Worm (Caenorhabditis elegans): ENCODE results near the gene T25D1.3.

Gene T25D1.3

DNA sequence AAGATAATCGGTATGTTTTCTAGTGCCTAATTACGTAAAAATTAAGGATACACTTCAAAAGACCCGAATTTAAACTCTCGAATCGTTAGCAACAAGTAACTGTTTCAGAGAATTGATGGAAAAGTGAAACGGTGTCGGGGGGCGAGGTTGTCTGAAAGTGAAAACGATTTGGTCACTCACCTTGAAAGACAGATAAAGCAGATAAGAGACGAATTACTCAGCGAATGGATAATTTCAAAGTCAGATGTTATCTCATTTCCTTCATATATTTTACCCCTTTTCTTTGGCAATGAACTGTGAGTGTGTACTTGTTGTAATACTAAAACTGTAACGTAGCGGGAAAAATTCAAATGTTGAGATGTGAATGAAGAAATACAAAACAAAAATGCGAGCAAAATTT lies 50.3 kb downstream of the T25D1.3 start:
- TF ChIP-seq aha-1 (tag; optimal IDR thresholded peaks at IDR 0.05) (no peak), xbp-1 (tag; optimal IDR thresholded peaks at IDR 0.05) (no peak), hpl-2 (GFP tag; optimal IDR thresholded peaks at IDR 0.05) (no peak), F16B12.6 (tag; optimal IDR thresholded peaks at IDR 0.05) (no peak), nhr-85 (tag) (peak; percentile 89), lin-14 (GFP tag; optimal IDR thresholded peaks at IDR 0.05) (peak; percentile 56), isw-1 (GFP tag; IDR thresholded peaks at IDR 0.05) (no peak), ceh-63 (GFP tag; optimal IDR thresholded peaks at IDR 0.05) (no peak), nhr-77 (tag; optimal IDR thresholded peaks at IDR 0.05) (no peak), ztf-4 (tag; optimal IDR thresholded peaks at IDR 0.05) (no peak), nhr-19 (GFP tag; conservative IDR thresholded peaks at IDR 0.05) (no peak), blmp-1 (tag; optimal IDR thresholded peaks at IDR 0.05) (peak; percentile 93)

DNA sequence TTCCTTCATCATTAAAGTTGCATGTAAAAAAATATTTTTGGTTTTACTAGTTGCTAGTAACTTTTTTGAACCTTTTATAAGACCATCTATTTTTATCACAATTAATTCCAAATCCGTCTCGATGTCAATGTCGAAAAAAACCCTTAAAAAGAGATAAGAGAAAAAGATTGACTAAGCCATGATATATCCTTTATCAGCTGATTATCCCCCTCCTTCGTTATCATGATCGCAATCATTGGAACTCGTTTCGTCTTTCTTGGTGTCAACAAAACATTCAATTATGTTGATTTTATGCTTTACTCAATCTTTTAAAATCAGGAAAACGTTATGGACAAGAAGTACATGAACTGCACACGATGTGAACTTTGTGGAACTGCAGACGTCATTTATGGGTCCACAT lies 52.7 kb downstream of the T25D1.3 start, which contains the start of gene K08B5.1:
K08B5.1 (plus strand) TSS at position 318 of the 400 bp plus-strand sequence.
- TF ChIP-seq blmp-1 (tag; optimal IDR thresholded peaks at IDR 0.05), result peak; percentile 50
- TF ChIP-seq nhr-85 (tag), result peak; percentile 42
- TF ChIP-seq tbx-2 (tag; optimal IDR thresholded peaks at IDR 0.05), result no peak
- peak in 4 of 6 experiments; percentile 18 to 69 (median 52) for TF ChIP-seq elt-3 (tag; optimal IDR thresholded peaks at IDR 0.05)
- peak; percentile 40 for TF ChIP-seq dsc-1 (tag; optimal IDR thresholded peaks at IDR 0.05)
- TF ChIP-seq lin-14 (GFP tag; optimal IDR thresholded peaks at IDR 0.05), result peak; percentile 13
- no peak for TF ChIP-seq unc-130 (tag; optimal IDR thresholded peaks at IDR 0.05)

DNA sequence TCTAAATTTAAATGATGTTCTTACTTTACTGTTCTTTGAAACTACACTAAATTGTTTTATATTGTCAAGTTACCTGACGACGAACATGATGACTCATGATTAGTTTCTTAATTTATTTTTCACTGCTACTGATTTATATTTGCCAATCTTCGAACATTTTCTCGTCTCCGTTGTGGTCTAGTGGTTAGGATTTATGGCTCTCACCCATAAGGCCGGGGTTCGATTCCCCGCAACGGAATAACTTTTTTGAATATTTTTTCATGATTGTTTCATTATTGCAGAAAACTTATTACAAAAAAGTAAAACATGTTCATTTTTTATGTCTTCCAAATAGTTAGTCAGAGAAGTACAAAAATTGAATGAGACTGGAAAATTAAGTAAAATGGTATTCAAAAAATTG lies 53.3 kb downstream of the T25D1.3 start:
- TF ChIP-seq mep-1 (tag; optimal IDR thresholded peaks at IDR 0.05) (peak; percentile 22), xbp-1 (tag; optimal IDR thresholded peaks at IDR 0.05) (no peak), unc-130 (tag; optimal IDR thresholded peaks at IDR 0.05) (no peak), fkh-4 (tag; optimal IDR thresholded peaks at IDR 0.05; ENCODE audit: borderline replicate concordance) (no peak), aly-2 (tag; optimal IDR thresholded peaks at IDR 0.05) (no peak), lin-35 (GFP tag; optimal IDR thresholded peaks at IDR 0.05) (peak in 1 of 2 experiments; percentile 51), nhr-90 (tag; optimal IDR thresholded peaks at IDR 0.05; ENCODE audit: poor library complexity) (peak; percentile 62), grh-1 (GFP tag; IDR thresholded peaks at IDR 0.05) (no peak), C04F5.9 (tag; optimal IDR thresholded peaks at IDR 0.05) (no peak), fos-1 (tag; optimal IDR thresholded peaks at IDR 0.05) (peak; percentile 47), lin-14 (GFP tag; optimal IDR thresholded peaks at IDR 0.05) (peak; percentile 41), fkh-8 (tag; optimal IDR thresholded peaks at IDR 0.05) (no peak), C34B4.2 (tag; optimal IDR thresholded peaks at IDR 0.05) (no peak), pag-3 (tag; optimal IDR thresholded peaks at IDR 0.05; ENCODE audit: borderline replicate concordance, insufficient read depth) (no peak), isw-1 (GFP tag; IDR thresholded peaks at IDR 0.05) (no peak), efl-3 (GFP tag; optimal IDR thresholded peaks at IDR 0.05) (no peak), vab-15 (tag; optimal IDR thresholded peaks at IDR 0.05) (no peak), nhr-77 (tag; optimal IDR thresholded peaks at IDR 0.05) (no peak), zag-1 (tag; optimal IDR thresholded peaks at IDR 0.05) (no peak), F16B12.6 (tag; optimal IDR thresholded peaks at IDR 0.05) (no peak), elt-2 (tag; optimal IDR thresholded peaks at IDR 0.05) (peak; percentile 13), sptf-1 (tag; optimal IDR thresholded peaks at IDR 0.05) (no peak), nhr-76 (tag; optimal IDR thresholded peaks at IDR 0.05) (no peak), Y116A8C.19 (tag; optimal IDR thresholded peaks at IDR 0.05; ENCODE audit: borderline replicate concordance) (no peak), nhr-19 (GFP tag; conservative IDR thresholded peaks at IDR 0.05) (peak; percentile 42), efl-1 (optimal IDR thresholded peaks at IDR 0.05) (no peak), efl-1 (GFP tag; optimal IDR thresholded peaks at IDR 0.05 in 1 of 2) (peak in 1 of 2 experiments; percentile 78), ceh-90 (tag; optimal IDR thresholded peaks at IDR 0.05) (no peak), hlh-4 (tag; optimal IDR thresholded peaks at IDR 0.05) (no peak), nhr-20 (tag; optimal IDR thresholded peaks at IDR 0.05) (peak; percentile 51), ets-5 (GFP tag; IDR thresholded peaks at IDR 0.05) (no peak), snu-23 (GFP tag; optimal IDR thresholded peaks at IDR 0.05) (peak; percentile 54), unc-30 (tag; optimal IDR thresholded peaks at IDR 0.05) (no peak), nhr-47 (tag; optimal IDR thresholded peaks at IDR 0.05) (peak; percentile 52), mef-2 (tag; optimal IDR thresholded peaks at IDR 0.05) (no peak), irx-1 (tag; optimal IDR thresholded peaks at IDR 0.05) (peak; percentile 10), nhr-85 (tag) (no peak), ces-1 (GFP tag; optimal IDR thresholded peaks at IDR 0.05) (no peak), tbx-2 (tag; optimal IDR thresholded peaks at IDR 0.05) (peak; percentile 4), nhr-12 (tag; optimal IDR thresholded peaks at IDR 0.05) (no peak), lin-13 (GFP tag; optimal IDR thresholded peaks at IDR 0.05) (peak; percentile 2), egl-27 (tag; optimal IDR thresholded peaks at IDR 0.05) (no peak)
